Fruit fly (Drosophila melanogaster): ENCODE results near the gene CG43861.
A peak's percentile ranks its signal among the peaks of the same experiment; 100 is the strongest.

CG43861 gene

dm6 chr2L:19932523-19932922 is 84.6 kb downstream of the CG43861 start (continued):
- TF ChIP-seq CG15269 (tag; optimal IDR thresholded peaks at IDR 0.05) = no peak
- TF ChIP-seq seq (GFP tag; IDR thresholded peaks at IDR 0.05) = no peak
- peak; percentile 46; the same call in 1 of the 3 replicates for TF ChIP-seq CG6175 (GFP tag; IDR thresholded peaks at IDR 0.05)
- TF ChIP-seq NfI (GFP tag; optimal IDR thresholded peaks at IDR 0.05) = no peak
- no peak for TF ChIP-seq esg (GFP tag; conservative IDR thresholded peaks at IDR 0.05)
- no peak for TF ChIP-seq CG10274 (GFP tag; optimal IDR thresholded peaks at IDR 0.05)
- no peak for TF ChIP-seq CG8290 (GFP tag; optimal IDR thresholded peaks at IDR 0.05)
- no peak for TF ChIP-seq CG8290 (tag; optimal IDR thresholded peaks at IDR 0.05)
- TF ChIP-seq PHDP (tag; optimal IDR thresholded peaks at IDR 0.05) = no peak
- no peak for TF ChIP-seq nerfin-2 (GFP tag; IDR thresholded peaks at IDR 0.05; ENCODE audit: partially characterized antibody)
- TF ChIP-seq CG13123 (GFP tag; optimal IDR thresholded peaks at IDR 0.05) = no peak
- TF ChIP-seq CG31388 (GFP tag; optimal IDR thresholded peaks at IDR 0.05) = no peak
- no peak for TF ChIP-seq Hand (GFP tag; optimal IDR thresholded peaks at IDR 0.05)
- no peak for TF ChIP-seq CG1603 (tag; optimal IDR thresholded peaks at IDR 0.05)
- TF ChIP-seq sisA (GFP tag; IDR thresholded peaks at IDR 0.05) = no peak
- TF ChIP-seq Mad (GFP tag; optimal IDR thresholded peaks at IDR 0.05) = no peak
- TF ChIP-seq ato (GFP tag; IDR thresholded peaks at IDR 0.05; ENCODE audit: partially characterized antibody) = no peak
- TF ChIP-seq CG12104 (GFP tag; optimal IDR thresholded peaks at IDR 0.05) = no peak
- TF ChIP-seq CG17612 (GFP tag; IDR thresholded peaks at IDR 0.05) = no peak
- TF ChIP-seq CG43689 (GFP tag; IDR thresholded peaks at IDR 0.05) = no peak
- TF ChIP-seq crol (GFP tag; IDR thresholded peaks at IDR 0.05) = peak; percentile 78
- no peak for TF ChIP-seq ERR (GFP tag; optimal IDR thresholded peaks at IDR 0.05)
- TF ChIP-seq CG1602 (GFP tag; optimal IDR thresholded peaks at IDR 0.05) = no peak
- TF ChIP-seq CG4854 (GFP tag; optimal IDR thresholded peaks at IDR 0.05) = no peak
- no peak for TF ChIP-seq CG10654 (GFP tag; optimal IDR thresholded peaks at IDR 0.05)
- TF ChIP-seq CG2199 (GFP tag; IDR thresholded peaks at IDR 0.05) = no peak
- TF ChIP-seq CG3065 (GFP tag; optimal IDR thresholded peaks at IDR 0.05) = no peak
- TF ChIP-seq sug (tag; optimal IDR thresholded peaks at IDR 0.05) = peak; percentile 59
- no peak for TF ChIP-seq trem (tag; optimal IDR thresholded peaks at IDR 0.05)
- no peak for TF ChIP-seq CG3163 (GFP tag; optimal IDR thresholded peaks at IDR 0.05)
- no peak for TF ChIP-seq Stat92E (GFP tag; optimal IDR thresholded peaks at IDR 0.05)
- peak; percentile 9 for TF ChIP-seq CG7987 (GFP tag; optimal IDR thresholded peaks at IDR 0.05)
- TF ChIP-seq CG9437 (GFP tag; optimal IDR thresholded peaks at IDR 0.05) = no peak
- no peak for TF ChIP-seq Sox102F (GFP tag; optimal IDR thresholded peaks at IDR 0.05)
- peak; percentile 67 for TF ChIP-seq abd-A (tag; optimal IDR thresholded peaks at IDR 0.05)
- TF ChIP-seq schlank (tag; optimal IDR thresholded peaks at IDR 0.05) = no peak
- no peak for TF ChIP-seq CG14050 (GFP tag; IDR thresholded peaks at IDR 0.05)
- TF ChIP-seq CG18764 (GFP tag; optimal IDR thresholded peaks at IDR 0.05) = no peak
- no peak for TF ChIP-seq CG6683 (GFP tag; optimal IDR thresholded peaks at IDR 0.05)
- TF ChIP-seq chinmo (GFP tag; IDR thresholded peaks at IDR 0.05; ENCODE audit: partially characterized antibody) = 0 out of 4 replicates have a peak, but pooled peaks have one; percentile 29
- no peak for TF ChIP-seq CG4404 (GFP tag; IDR thresholded peaks at IDR 0.05)
- TF ChIP-seq Oaz (GFP tag; IDR thresholded peaks at IDR 0.05) = no peak
- TF ChIP-seq usp (GFP tag; optimal IDR thresholded peaks at IDR 0.05) = no peak
- no peak for TF ChIP-seq CHES-1-like (GFP tag; optimal IDR thresholded peaks at IDR 0.05)
- TF ChIP-seq ftz-f1 (GFP tag; optimal IDR thresholded peaks at IDR 0.05) = no peak
- no peak for TF ChIP-seq az2 (GFP tag; optimal IDR thresholded peaks at IDR 0.05)
- TF ChIP-seq CG17802 (tag; optimal IDR thresholded peaks at IDR 0.05) = no peak
- no peak for TF ChIP-seq cas (GFP tag; IDR thresholded peaks at IDR 0.05)
- no peak for TF ChIP-seq Xbp1 (GFP tag; optimal IDR thresholded peaks at IDR 0.05)
- peak; percentile 42 for TF ChIP-seq grn (GFP tag; optimal IDR thresholded peaks at IDR 0.05)
- TF ChIP-seq CG6765 (GFP tag; optimal IDR thresholded peaks at IDR 0.05) = no peak
- no peak for TF ChIP-seq CG11093 (GFP tag; IDR thresholded peaks at IDR 0.05)
- TF ChIP-seq CG6272 (GFP tag; IDR thresholded peaks at IDR 0.05) = no peak

Data from whole organism, embryonic.